Worm (Caenorhabditis elegans) whole organism, L3 larva: ENCODE data around the gene svh-1.

Experiments
- aly-2 ChIP-seq: fragments of 150-350 bp; optimal IDR thresholded peaks from 2 replicates; lab custom pipeline; 2014; ENCODE audit warnings: missing biosample characterization, missing genetic modification characterization
- ama-1 ChIP-seq: fragments of 150-350 bp; optimal IDR thresholded peaks from 2 replicates; lab custom pipeline; 2018
- jun-1 ChIP-seq: fragments of 150-350 bp; optimal IDR thresholded peaks from 2 replicates; lab custom pipeline; 2014; ENCODE audit warnings: missing biosample characterization, missing genetic modification reagents, missing genetic modification characterization
- nhr-237 ChIP-seq: fragments of 150-350 bp; optimal IDR thresholded peaks from 2 replicates; lab custom pipeline; 2014; ENCODE audit warnings: missing biosample characterization, missing genetic modification characterization
- nhr-77 ChIP-seq: fragments of 150-350 bp; optimal IDR thresholded peaks from 2 replicates; lab custom pipeline; 2014; ENCODE audit warnings: missing biosample characterization, missing genetic modification characterization
- zag-1 ChIP-seq: fragments of 150-350 bp; optimal IDR thresholded peaks from 2 replicates; lab custom pipeline; 2014; ENCODE audit warnings: missing biosample characterization, missing genetic modification characterization

DNA sequence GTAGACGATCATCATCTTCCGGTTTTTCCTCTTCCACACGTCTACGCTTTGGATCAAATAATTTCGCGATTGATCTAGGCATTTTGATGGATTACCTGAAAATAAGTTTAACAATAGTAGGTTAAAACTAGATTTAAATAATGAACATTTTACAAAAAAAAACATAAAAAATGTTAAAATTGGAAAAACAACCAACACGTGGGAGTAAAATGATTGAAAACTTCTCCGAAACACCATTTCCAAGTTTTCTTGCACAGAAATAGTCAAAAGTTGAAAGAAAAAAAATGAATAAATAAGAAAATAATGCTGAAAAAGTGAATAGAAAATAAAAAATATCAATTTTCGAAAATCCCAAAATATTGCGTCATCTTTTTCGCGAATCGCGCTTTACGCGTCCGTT is 5.3 kb downstream of the svh-1 start, which contains the start of gene C07G1.7:
- TF ChIP-seq jun-1 (no peak), aly-2 (tag; lab: Kevin White, UChicago) (no peak), nhr-237 (tag; lab: Kevin White, UChicago) (no peak), zag-1 (tag; lab: Kevin White, UChicago) (no peak), ama-1 (no peak), nhr-77 (tag; lab: Kevin White, UChicago) (no peak)
